Fruit fly (Drosophila melanogaster): ENCODE measurements around the gene CG11570.
A peak's percentile ranks its signal among the peaks of the same experiment; 100 is the strongest.

CG11570 gene

dm6 chr3L:11925382-11925781, 32.2 kb downstream of the CG11570 start:
- no peak for TF ChIP-seq CG1621 (tag; optimal IDR thresholded peaks at IDR 0.05)
- TF ChIP-seq CG3032 (tag; optimal IDR thresholded peaks at IDR 0.05): no peak
- no peak for TF ChIP-seq Hr39 (GFP tag; optimal IDR thresholded peaks at IDR 0.05)
- TF ChIP-seq CG4318 (GFP tag; optimal IDR thresholded peaks at IDR 0.05): no peak
- no peak for TF ChIP-seq fd59A (GFP tag; optimal IDR thresholded peaks at IDR 0.05)
- TF ChIP-seq CG15336 (GFP tag; IDR thresholded peaks at IDR 0.05): no peak
- TF ChIP-seq Gug (GFP tag; IDR thresholded peaks at IDR 0.05): no peak
- TF ChIP-seq Sox15 (GFP tag; optimal IDR thresholded peaks at IDR 0.05): no peak
- no peak for TF ChIP-seq net (GFP tag; optimal IDR thresholded peaks at IDR 0.05)
- TF ChIP-seq CG11762 (GFP tag; optimal IDR thresholded peaks at IDR 0.05; ENCODE audit: insufficient read depth): no peak

- TF ChIP-seq net (GFP tag; optimal IDR thresholded peaks at IDR 0.05): no peak
- no peak for TF ChIP-seq CG15336 (GFP tag; IDR thresholded peaks at IDR 0.05)
- no peak for TF ChIP-seq spab (GFP tag; optimal IDR thresholded peaks at IDR 0.05)
- no peak for TF ChIP-seq CG34406 (GFP tag; optimal IDR thresholded peaks at IDR 0.05)
- TF ChIP-seq Ets96B (tag; optimal IDR thresholded peaks at IDR 0.05): no peak
- TF ChIP-seq dac (GFP tag; optimal IDR thresholded peaks at IDR 0.05): no peak
- no peak for TF ChIP-seq CG16779 (tag; optimal IDR thresholded peaks at IDR 0.05)
- no peak for TF ChIP-seq Sox15 (GFP tag; optimal IDR thresholded peaks at IDR 0.05)
- TF ChIP-seq CG11762 (GFP tag; optimal IDR thresholded peaks at IDR 0.05; ENCODE audit: insufficient read depth): no peak
- TF ChIP-seq CG10631 (GFP tag; optimal IDR thresholded peaks at IDR 0.05): no peak
- no peak for TF ChIP-seq Eip75B (GFP tag; optimal IDR thresholded peaks at IDR 0.05)
- TF ChIP-seq CG11294 (GFP tag; IDR thresholded peaks at IDR 0.05): no peak
- TF ChIP-seq topi (GFP tag; optimal IDR thresholded peaks at IDR 0.05): no peak
- no peak for TF ChIP-seq Smox (GFP tag; optimal IDR thresholded peaks at IDR 0.05)
- TF ChIP-seq Hr38 (GFP tag; optimal IDR thresholded peaks at IDR 0.05): no peak
- no peak for TF ChIP-seq CG8319 (GFP tag; optimal IDR thresholded peaks at IDR 0.05)
Measured at dm6 chr3L:11924657-11925056, 32.9 kb downstream of the CG11570 start, which contains the start of gene SdhAL. Gene SdhAL (minus strand): TSS chr3L:11924757.

dm6 chr3L:11921213-11921612, 36.4 kb downstream of the CG11570 start, which contains the start of gene CG11588:
Gene CG11588 (plus strand): TSS chr3L:11921513.
- TF ChIP-seq CG8632 (GFP tag; optimal IDR thresholded peaks at IDR 0.05) (no peak), Eip93F (GFP tag; optimal IDR thresholded peaks at IDR 0.05) (no peak), Blimp-1 (GFP tag; optimal IDR thresholded peaks at IDR 0.05) (no peak), eg (GFP tag; IDR thresholded peaks at IDR 0.05) (no peak), CG9139 (GFP tag; optimal IDR thresholded peaks at IDR 0.05) (no peak), topi (GFP tag; optimal IDR thresholded peaks at IDR 0.05) (no peak), Sox102F (GFP tag; optimal IDR thresholded peaks at IDR 0.05) (no peak), CG32006 (GFP tag; optimal IDR thresholded peaks at IDR 0.05) (no peak), Hr39 (GFP tag; optimal IDR thresholded peaks at IDR 0.05) (no peak), CG4318 (GFP tag; optimal IDR thresholded peaks at IDR 0.05) (no peak), spab (GFP tag; optimal IDR thresholded peaks at IDR 0.05) (no peak), CG10631 (GFP tag; optimal IDR thresholded peaks at IDR 0.05) (no peak), fd85E (GFP tag; optimal IDR thresholded peaks at IDR 0.05) (no peak), CG11902 (GFP tag; optimal IDR thresholded peaks at IDR 0.05) (no peak), CG16779 (tag; optimal IDR thresholded peaks at IDR 0.05) (no peak), CG1621 (tag; optimal IDR thresholded peaks at IDR 0.05) (no peak)

- TF ChIP-seq Eip75B (GFP tag; optimal IDR thresholded peaks at IDR 0.05) (peak; percentile 77), fkh (GFP tag; optimal IDR thresholded peaks at IDR 0.05) (peak; percentile 10), CG7368 (GFP tag; optimal IDR thresholded peaks at IDR 0.05) (no peak), svp (GFP tag) (peak; percentile 42)
Measured at dm6 chr3L:11918217-11918616, 39.4 kb downstream of the CG11570 start.
